Fruit fly (Drosophila melanogaster) S2 (cell line): ENCODE data around the gene CG32262.

ENCODE experiments used
- CG8478 ChIP-seq: fragments of >200 bp; optimal IDR thresholded peaks from 2 replicates; lab custom pipeline; 2018
- CTCF ChIP-seq, 2 experiments: fragments of >200 bp; optimal IDR thresholded peaks; 2 replicates each; lab custom pipeline; 2018

DNA sequence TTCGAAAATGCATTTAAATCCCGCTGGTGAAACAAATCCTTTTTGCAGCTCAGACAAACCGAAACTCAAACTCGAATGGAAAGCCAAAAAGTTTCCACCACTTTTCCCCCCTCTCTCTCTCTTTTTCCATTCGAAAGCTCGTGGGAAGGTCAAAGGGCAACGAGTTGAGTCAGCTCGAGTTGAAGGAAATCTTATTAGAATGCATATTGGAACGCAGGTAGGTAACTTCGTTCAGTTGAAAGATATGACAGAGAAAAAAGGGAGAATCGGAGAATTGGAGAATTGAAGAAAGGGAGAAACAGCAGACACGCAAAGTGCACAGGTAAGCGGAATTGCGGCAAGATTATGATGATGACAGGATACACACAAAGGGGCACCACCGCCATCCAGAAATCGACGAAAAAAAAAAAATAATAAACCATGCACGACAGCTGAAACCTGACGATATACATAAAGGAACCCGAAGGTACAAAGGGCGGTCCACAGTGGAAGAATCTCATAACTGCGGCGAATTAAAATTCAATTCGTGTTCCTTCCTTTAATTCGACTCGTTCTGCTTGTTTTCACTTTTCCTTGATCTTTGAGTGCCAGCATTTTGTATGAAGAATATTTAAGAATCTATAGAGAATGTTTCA is 27.3 kb downstream of the CG32262 start:
- TF ChIP-seq CG8478 (lab: Kevin White, UChicago) = no peak
- no peak for TF ChIP-seq CTCF (optimal IDR thresholded peaks at IDR 0.05; lab: Kevin White, UChicago)
